Fruit fly (Drosophila melanogaster) whole organism, embryonic: ENCODE data around the gene CG13373.

ENCODE experiments used
- Antp ChIP-seq: fragments of 200-800 bp; sonication (Bioruptor generic); optimal IDR thresholded peaks from 3 replicates; lab custom pipeline; 2016; ENCODE audit warnings: missing biosample characterization, missing genetic modification characterization
- Bteb2 ChIP-seq: fragments of 200-800 bp; sonication (Bioruptor generic); optimal IDR thresholded peaks from 2 replicates; lab custom pipeline; 2016; ENCODE audit warnings: missing biosample characterization, missing genetic modification characterization
- CG10979 ChIP-seq: fragments of 200-800 bp; sonication (Bioruptor generic); optimal IDR thresholded peaks from 2 replicates; lab custom pipeline; 2018; ENCODE audit warnings: missing biosample characterization, mild to moderate bottlenecking, missing genetic modification characterization, moderate library complexity
- CG11398 ChIP-seq: fragments of 200-800 bp; sonication (Bioruptor generic); optimal IDR thresholded peaks from 2 replicates; lab custom pipeline; 2016; ENCODE audit warnings: missing biosample characterization, missing genetic modification characterization
- CG12744 ChIP-seq: fragments of 200-800 bp; sonication (Bioruptor generic); optimal IDR thresholded peaks from 2 replicates; lab custom pipeline; 2016; ENCODE audit warnings: missing biosample characterization, missing genetic modification characterization
- CG18599 ChIP-seq: fragments of 200-800 bp; sonication (Bioruptor generic); optimal IDR thresholded peaks from 3 replicates; lab custom pipeline; 2017; ENCODE audit warnings: missing biosample characterization, missing genetic modification characterization, mild to moderate bottlenecking, moderate library complexity, missing genetic modification reagents
- CG2875 ChIP-seq: fragments of 200-800 bp; sonication (Bioruptor generic); optimal IDR thresholded peaks from 2 replicates; lab custom pipeline; 2017; ENCODE audit warnings: missing biosample characterization, mild to moderate bottlenecking, missing genetic modification characterization, missing genetic modification reagents
- CG31365 ChIP-seq: fragments of 200-800 bp; sonication (Bioruptor generic); optimal IDR thresholded peaks from 2 replicates; lab custom pipeline; 2018; ENCODE audit warnings: missing biosample characterization, mild to moderate bottlenecking, missing genetic modification characterization
- CG3838 ChIP-seq: fragments of 200-800 bp; sonication (Bioruptor generic); optimal IDR thresholded peaks from 3 replicates; lab custom pipeline; 2016; ENCODE audit warnings: missing biosample characterization, missing genetic modification characterization
- CG42726 ChIP-seq: fragments of 200-800 bp; sonication (Bioruptor generic); IDR thresholded peaks from 2 replicates; pipeline ENCODE4 v1.3.6; 2022; ENCODE audit warnings: missing biosample characterization, missing genetic modification characterization; ENCODE audit not compliant: partially characterized antibody
- CG4707 ChIP-seq: fragments of 200-800 bp; sonication (Bioruptor generic); optimal IDR thresholded peaks from 2 replicates; lab custom pipeline; 2018; ENCODE audit warnings: missing biosample characterization, mild to moderate bottlenecking, missing genetic modification characterization, moderate library complexity
- CG6254 ChIP-seq: fragments of 200-800 bp; sonication (Bioruptor generic); optimal IDR thresholded peaks from 3 replicates; lab custom pipeline; 2017; ENCODE audit warnings: mild to moderate bottlenecking, missing biosample characterization, missing genetic modification reagents, missing genetic modification characterization
- CG6854 ChIP-seq: fragments of 200-800 bp; sonication (Bioruptor generic); optimal IDR thresholded peaks from 3 replicates; lab custom pipeline; 2017; ENCODE audit warnings: missing biosample characterization, mild to moderate bottlenecking, missing genetic modification characterization
- CG7786 ChIP-seq: fragments of 200-800 bp; sonication (Bioruptor generic); optimal IDR thresholded peaks from 2 replicates; lab custom pipeline; 2016; ENCODE audit warnings: missing biosample characterization, missing genetic modification characterization
- CG8290 ChIP-seq, 3 experiments: fragments of 200-800 bp; sonication (Bioruptor generic); optimal IDR thresholded peaks; 2 replicates each; lab custom pipeline; 2016 to 2019; ENCODE audit warnings: missing biosample characterization in 3 of 3, missing genetic modification characterization in 3 of 3, mild to moderate bottlenecking in 2 of 3, moderate library complexity in 1 of 3
- CG9727 ChIP-seq: fragments of 200-800 bp; sonication (Bioruptor generic); optimal IDR thresholded peaks from 3 replicates; lab custom pipeline; 2017; ENCODE audit warnings: missing biosample characterization, mild to moderate bottlenecking, missing genetic modification characterization
- CG9817 ChIP-seq: fragments of 200-800 bp; sonication (Bioruptor generic); optimal IDR thresholded peaks from 2 replicates; lab custom pipeline; 2018; ENCODE audit warnings: missing biosample characterization, mild to moderate bottlenecking, missing genetic modification characterization, moderate library complexity
- Dek ChIP-seq: fragments of 200-800 bp; sonication (Bioruptor generic); optimal IDR thresholded peaks from 3 replicates; lab custom pipeline; 2019; ENCODE audit warnings: missing biosample characterization, mild to moderate bottlenecking, missing genetic modification characterization, moderate library complexity
- Dip2 ChIP-seq: fragments of 200-800 bp; sonication (Bioruptor generic); IDR thresholded peaks from 2 replicates; pipeline ENCODE4 v1.3.6; 2022; ENCODE audit warnings: missing biosample characterization, missing genetic modification characterization
- HHEX ChIP-seq: fragments of 200-800 bp; sonication (Bioruptor generic); optimal IDR thresholded peaks from 3 replicates; lab custom pipeline; 2017; ENCODE audit warnings: missing biosample characterization, mild to moderate bottlenecking, missing genetic modification characterization, missing genetic modification reagents
- Lhr ChIP-seq: fragments of 200-800 bp; sonication (Bioruptor generic); optimal IDR thresholded peaks from 3 replicates; lab custom pipeline; 2017; ENCODE audit warnings: mild to moderate bottlenecking, missing biosample characterization, missing genetic modification reagents, missing genetic modification characterization
- Lim3 ChIP-seq: fragments of 200-800 bp; sonication (Bioruptor generic); IDR thresholded peaks from 2 replicates; pipeline ENCODE4 v1.3.6; 2022; ENCODE audit warnings: missing biosample characterization, missing genetic modification characterization
- Max ChIP-seq: fragments of 200-800 bp; sonication (Bioruptor generic); optimal IDR thresholded peaks from 2 replicates; lab custom pipeline; 2016; ENCODE audit warnings: missing biosample characterization, mild to moderate bottlenecking, missing genetic modification characterization
- NK7.1 ChIP-seq: fragments of 200-800 bp; sonication (Bioruptor generic); optimal IDR thresholded peaks from 3 replicates; lab custom pipeline; 2016; ENCODE audit warnings: missing biosample characterization, missing genetic modification characterization
- Nf-YA ChIP-seq: fragments of 200-800 bp; sonication (Bioruptor generic); IDR thresholded peaks from 2 replicates; pipeline ENCODE4 v1.3.6; 2022; ENCODE audit warnings: missing biosample characterization, missing genetic modification characterization
- Nf-YB ChIP-seq: fragments of 200-800 bp; sonication (Bioruptor generic); optimal IDR thresholded peaks from 3 replicates; lab custom pipeline; 2019; ENCODE audit warnings: missing biosample characterization, mild to moderate bottlenecking, missing genetic modification characterization, moderate library complexity
- Oaz ChIP-seq: fragments of 200-800 bp; sonication (Bioruptor generic); IDR thresholded peaks from 2 replicates; pipeline ENCODE4 v1.3.6; 2022; ENCODE audit warnings: missing biosample characterization, missing genetic modification characterization
- Oli ChIP-seq: fragments of 200-800 bp; sonication (Bioruptor generic); optimal IDR thresholded peaks from 2 replicates; lab custom pipeline; 2018; ENCODE audit warnings: missing biosample characterization, mild to moderate bottlenecking, missing genetic modification characterization, moderate library complexity
- PHDP ChIP-seq: fragments of 200-800 bp; sonication (Bioruptor generic); optimal IDR thresholded peaks from 3 replicates; lab custom pipeline; 2018; ENCODE audit warnings: missing biosample characterization, mild to moderate bottlenecking, missing genetic modification characterization, moderate library complexity
- Six4 ChIP-seq: fragments of 200-800 bp; sonication (Bioruptor generic); optimal IDR thresholded peaks from 2 replicates; lab custom pipeline; 2016; ENCODE audit warnings: missing biosample characterization, missing genetic modification characterization
- br ChIP-seq: fragments of >200 bp; optimal IDR thresholded peaks from 2 replicates; lab custom pipeline; 2017
- caup ChIP-seq: fragments of 200-800 bp; sonication (Bioruptor generic); optimal IDR thresholded peaks from 3 replicates; lab custom pipeline; 2017; ENCODE audit warnings: missing biosample characterization, mild to moderate bottlenecking, missing genetic modification characterization, moderate library complexity; ENCODE audit not compliant: severe bottlenecking
- disco-r ChIP-seq: fragments of 200-800 bp; sonication (Bioruptor generic); optimal IDR thresholded peaks from 2 replicates; lab custom pipeline; 2016; ENCODE audit warnings: missing biosample characterization, missing genetic modification characterization
- ems ChIP-seq: fragments of 200-800 bp; sonication (Bioruptor generic); optimal IDR thresholded peaks from 3 replicates; lab custom pipeline; 2016; ENCODE audit warnings: missing biosample characterization, missing genetic modification characterization
- en ChIP-seq: fragments of 200-800 bp; sonication (Bioruptor generic); optimal IDR thresholded peaks from 2 replicates; lab custom pipeline; 2016; ENCODE audit warnings: missing biosample characterization, missing genetic modification characterization
- eyg ChIP-seq: fragments of 200-800 bp; sonication (Bioruptor generic); optimal IDR thresholded peaks from 3 replicates; lab custom pipeline; 2016; ENCODE audit warnings: missing biosample characterization, missing genetic modification characterization
- fd3F ChIP-seq: fragments of 200-800 bp; sonication (Bioruptor generic); optimal IDR thresholded peaks from 2 replicates; lab custom pipeline; 2018; ENCODE audit warnings: missing biosample characterization, mild to moderate bottlenecking, missing genetic modification characterization, moderate library complexity
- gfzf ChIP-seq: fragments of 200-800 bp; sonication (Bioruptor generic); optimal IDR thresholded peaks from 2 replicates; lab custom pipeline; 2016; ENCODE audit warnings: missing biosample characterization, mild to moderate bottlenecking, missing genetic modification characterization, moderate library complexity
- gt ChIP-seq: fragments of 200-800 bp; sonication (Bioruptor generic); IDR thresholded peaks from 2 replicates; pipeline ENCODE4 v1.3.6; 2022; ENCODE audit warnings: missing biosample characterization, missing genetic modification characterization
- inv ChIP-seq: fragments of 200-800 bp; sonication (Bioruptor generic); IDR thresholded peaks from 2 replicates; pipeline ENCODE4 v1.3.6; 2022; ENCODE audit warnings: missing biosample characterization, missing genetic modification characterization; ENCODE audit not compliant: partially characterized antibody
- jumu ChIP-seq: fragments of 200-800 bp; sonication (Bioruptor generic); optimal IDR thresholded peaks from 3 replicates; lab custom pipeline; 2016; ENCODE audit warnings: missing biosample characterization, missing genetic modification characterization
- oc ChIP-seq: fragments of 200-800 bp; sonication (Bioruptor generic); optimal IDR thresholded peaks from 2 replicates; lab custom pipeline; 2018; ENCODE audit warnings: missing biosample characterization, mild to moderate bottlenecking, missing genetic modification characterization, moderate library complexity
- pfk ChIP-seq: fragments of 200-800 bp; sonication (Bioruptor generic); optimal IDR thresholded peaks from 2 replicates; lab custom pipeline; 2018; ENCODE audit warnings: missing biosample characterization, mild to moderate bottlenecking, missing genetic modification characterization, moderate library complexity
- prd ChIP-seq, 3 experiments: fragments of >200 bp in 2 of 3; fragments of 200-800 bp in 1 of 3; sonication (Bioruptor generic) in 1 of 3; optimal IDR thresholded peaks in 2 of 3; IDR thresholded peaks in 1 of 3; 2 replicates in 2 of 3; 3 replicates in 1 of 3; pipeline versions ENCODE4 v1.3.6 to Lab custom; 2017 to 2022; ENCODE audit warnings: missing biosample characterization in 1 of 3, missing genetic modification characterization in 1 of 3
- psq ChIP-seq: fragments of 200-800 bp; sonication (Bioruptor generic); optimal IDR thresholded peaks from 2 replicates; lab custom pipeline; 2017; ENCODE audit warnings: missing biosample characterization, missing genetic modification characterization
- sob ChIP-seq: fragments of 200-800 bp; sonication (Bioruptor generic); IDR thresholded peaks from 2 replicates; pipeline ENCODE4 v1.3.6; 2022; ENCODE audit warnings: missing biosample characterization, missing genetic modification characterization
- twi ChIP-seq: fragments of 200-800 bp; optimal IDR thresholded peaks from 2 replicates; lab custom pipeline; 2019; ENCODE audit warnings: missing biosample characterization, mild to moderate bottlenecking, missing genetic modification characterization, moderate library complexity
- tx ChIP-seq: fragments of 200-800 bp; sonication (Bioruptor generic); optimal IDR thresholded peaks from 2 replicates; lab custom pipeline; 2016; ENCODE audit warnings: missing biosample characterization, missing genetic modification characterization
- vvl ChIP-seq: fragments of 200-800 bp; sonication (Bioruptor generic); IDR thresholded peaks from 2 replicates; pipeline ENCODE4 v1.3.6; 2022; ENCODE audit warnings: missing biosample characterization, missing genetic modification characterization
- z ChIP-seq: fragments of 200-800 bp; sonication (Bioruptor generic); IDR thresholded peaks from 3 replicates; pipeline ENCODE4 v1.3.6; 2022; ENCODE audit warnings: missing biosample characterization, missing genetic modification characterization
- zfh1 ChIP-seq: fragments of 200-800 bp; sonication (Bioruptor generic); IDR thresholded peaks from 3 replicates; pipeline ENCODE4 v1.3.6; 2022; ENCODE audit warnings: missing biosample characterization, missing genetic modification characterization

Gene CG13373

dm6 chrX:524331-524730 is 47.5 kb downstream of the CG13373 start:
- peak; percentile 29 for TF ChIP-seq Antp (GFP tag; lab: Kevin White, UChicago)
- TF ChIP-seq Lhr (GFP tag; lab: Kevin White, UChicago) = no peak
- TF ChIP-seq fd3F (GFP tag; lab: Kevin White, UChicago) = no peak
- TF ChIP-seq ems (GFP tag; lab: Kevin White, UChicago) = no peak
- TF ChIP-seq tx (GFP tag; lab: Kevin White, UChicago) = no peak
- no peak for TF ChIP-seq z (GFP tag; lab: Robert Waterston, UW)
- TF ChIP-seq CG2875 = no peak
- no peak for TF ChIP-seq Bteb2 (GFP tag; lab: Kevin White, UChicago)
- no peak for TF ChIP-seq zfh1
- TF ChIP-seq vvl (GFP tag; lab: Robert Waterston, UW) = peak; percentile 67
- TF ChIP-seq disco-r (GFP tag; lab: Kevin White, UChicago) = no peak
- 0 out of 2 replicates have a peak, but pooled peaks have one; percentile 10 for TF ChIP-seq sob (GFP tag; lab: Robert Waterston, UW)
- TF ChIP-seq br = no peak
- TF ChIP-seq caup (GFP tag; lab: Kevin White, UChicago) = peak; percentile 22
- TF ChIP-seq en (GFP tag; lab: Kevin White, UChicago) = no peak
- TF ChIP-seq Dek = no peak
- TF ChIP-seq psq (GFP tag; lab: Kevin White, UChicago) = no peak
- no peak for TF ChIP-seq CG9817 (tag; lab: Kevin White, UChicago)
- no peak for TF ChIP-seq CG6854 (GFP tag; lab: Kevin White, UChicago)
- no peak for TF ChIP-seq Oli (tag; lab: Kevin White, UChicago)
- TF ChIP-seq Lim3 (GFP tag; lab: Robert Waterston, UW) = no peak
- TF ChIP-seq jumu (GFP tag; lab: Kevin White, UChicago) = no peak
- TF ChIP-seq CG4707 (GFP tag; lab: Kevin White, UChicago) = no peak
- TF ChIP-seq gfzf (GFP tag; lab: Kevin White, UChicago) = no peak
- no peak for TF ChIP-seq CG12744 (GFP tag; lab: Kevin White, UChicago)
- TF ChIP-seq twi (tag; lab: Kevin White, UChicago) = no peak
- TF ChIP-seq CG18599 (GFP tag; lab: Kevin White, UChicago) = peak; percentile 78
- no peak for TF ChIP-seq inv
- TF ChIP-seq gt (GFP tag; lab: Robert Waterston, UW) = no peak
- no peak for TF ChIP-seq CG9727 (GFP tag; lab: Kevin White, UChicago)
- no peak for TF ChIP-seq CG8290 (GFP tag; optimal IDR thresholded peaks at IDR 0.05; lab: Kevin White, UChicago)
- peak in 1 of 2 experiments; percentile 55 for TF ChIP-seq CG8290 (tag; optimal IDR thresholded peaks at IDR 0.05; lab: Kevin White, UChicago)
- no peak for TF ChIP-seq Nf-YB
- TF ChIP-seq Dip2 (GFP tag; lab: Robert Waterston, UW) = no peak
- no peak for TF ChIP-seq Nf-YA (GFP tag; lab: Robert Waterston, UW)
- TF ChIP-seq NK7.1 = no peak
- TF ChIP-seq oc (tag; lab: Kevin White, UChicago) = no peak
- TF ChIP-seq CG6254 (GFP tag; lab: Kevin White, UChicago) = no peak
- TF ChIP-seq CG31365 (tag; lab: Kevin White, UChicago) = no peak
- TF ChIP-seq Max = no peak
- no peak for TF ChIP-seq Six4
- TF ChIP-seq CG11398 (GFP tag; lab: Kevin White, UChicago) = no peak
- TF ChIP-seq CG42726 (GFP tag; lab: Robert Waterston, UW) = no peak
- no peak for TF ChIP-seq HHEX (GFP tag; lab: Kevin White, UChicago)
- no peak for TF ChIP-seq PHDP
- TF ChIP-seq CG10979 (tag; lab: Kevin White, UChicago) = no peak
- no peak for TF ChIP-seq pfk (GFP tag; lab: Kevin White, UChicago)
- TF ChIP-seq CG3838 (GFP tag; lab: Kevin White, UChicago) = no peak
- TF ChIP-seq prd (optimal IDR thresholded peaks at IDR 0.05; lab: Kevin White, UChicago) = no peak
- peak; percentile 30; the same call in 1 of the 3 replicates for TF ChIP-seq prd (GFP tag; IDR thresholded peaks at IDR 0.05; lab: Robert Waterston, UW)
- TF ChIP-seq eyg (GFP tag; lab: Kevin White, UChicago) = no peak
- TF ChIP-seq Oaz (GFP tag; lab: Robert Waterston, UW) = no peak
- no peak for TF ChIP-seq CG7786 (GFP tag; lab: Kevin White, UChicago)
